Fruit fly (Drosophila melanogaster) whole organism, pupa: ENCODE measurements around the gene CG10353.

Experiments used
- CG10348 ChIP-seq: fragments of 200-800 bp; sonication (Bioruptor generic); IDR thresholded peaks from 2 replicates; pipeline ENCODE4 v1.3.6; 2022; ENCODE audit warnings: missing biosample characterization, missing genetic modification characterization
- CG12605 ChIP-seq: fragments of 200-800 bp; sonication (Bioruptor generic); IDR thresholded peaks from 2 replicates; pipeline ENCODE4 v1.3.6; 2022; ENCODE audit warnings: missing biosample characterization, missing genetic modification characterization
- CG17806 ChIP-seq: fragments of 200-800 bp; sonication (Bioruptor generic); optimal IDR thresholded peaks from 2 replicates; lab custom pipeline; 2018; ENCODE audit warnings: missing biosample characterization, mild to moderate bottlenecking, missing genetic modification characterization, moderate library complexity
- CG32121 ChIP-seq: fragments of 200-800 bp; sonication (Bioruptor generic); IDR thresholded peaks from 2 replicates; pipeline ENCODE4 v1.3.6; 2022; ENCODE audit warnings: missing biosample characterization, missing genetic modification characterization
- CG34367 ChIP-seq: fragments of 200-800 bp; sonication (Bioruptor generic); optimal IDR thresholded peaks from 2 replicates; lab custom pipeline; 2018; ENCODE audit warnings: missing biosample characterization, mild to moderate bottlenecking, missing genetic modification characterization
- CG4496 ChIP-seq: fragments of 200-800 bp; sonication (Bioruptor generic); IDR thresholded peaks from 3 replicates; pipeline ENCODE4 v1.3.6; 2022; ENCODE audit warnings: missing biosample characterization, missing genetic modification characterization
- CG8301 ChIP-seq: fragments of 200-800 bp; sonication (Bioruptor generic); optimal IDR thresholded peaks from 2 replicates; lab custom pipeline; 2018; ENCODE audit warnings: missing biosample characterization, mild to moderate bottlenecking, missing genetic modification characterization
- CG9948 ChIP-seq: fragments of 200-800 bp; sonication (Bioruptor generic); optimal IDR thresholded peaks from 2 replicates; lab custom pipeline; 2018; ENCODE audit warnings: missing biosample characterization, mild to moderate bottlenecking, missing genetic modification characterization, moderate library complexity
- EcR ChIP-seq: fragments of 200-800 bp; sonication (Bioruptor generic); optimal IDR thresholded peaks from 3 replicates; lab custom pipeline; 2019; ENCODE audit warnings: missing biosample characterization, missing genetic modification characterization, mild to moderate bottlenecking, moderate library complexity, missing genetic modification reagents
- Pif1B ChIP-seq: fragments of 200-800 bp; sonication (Bioruptor generic); optimal IDR thresholded peaks from 3 replicates; lab custom pipeline; 2016; ENCODE audit warnings: missing biosample characterization, missing genetic modification characterization
- Snoo ChIP-seq: fragments of 200-800 bp; sonication (Bioruptor generic); optimal IDR thresholded peaks from 3 replicates; lab custom pipeline; 2017; ENCODE audit warnings: missing biosample characterization, mild to moderate bottlenecking, missing genetic modification characterization, inconsistent platforms
- fd96Ca ChIP-seq: fragments of 200-800 bp; sonication (Bioruptor generic); IDR thresholded peaks from 3 replicates; pipeline ENCODE4 v1.3.6; 2022; ENCODE audit warnings: missing biosample characterization, missing genetic modification characterization
- rn ChIP-seq: fragments of 200-800 bp; sonication (Bioruptor generic); IDR thresholded peaks from 2 replicates; pipeline ENCODE4 v1.3.6; 2022; ENCODE audit warnings: missing biosample characterization, missing genetic modification characterization

DNA sequence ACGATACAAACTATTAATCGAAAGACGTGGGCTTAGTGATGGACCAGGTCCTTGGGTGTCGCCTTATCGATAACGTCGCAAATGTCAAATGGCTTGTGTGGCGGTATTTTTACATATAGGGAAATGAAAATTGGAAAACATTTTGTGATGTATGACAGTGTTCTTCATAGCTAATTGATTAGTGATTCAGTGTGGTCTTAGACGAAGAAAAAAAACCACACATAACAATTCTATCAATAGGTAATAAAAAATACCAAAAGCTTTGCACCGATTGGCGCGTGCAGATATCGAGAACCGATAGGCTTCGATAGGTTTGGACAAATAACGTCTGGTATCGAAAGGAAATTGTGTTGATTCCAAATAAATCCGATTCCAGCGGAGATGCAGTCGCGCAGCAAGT, 18.1 kb downstream of the CG10353 start, which contains the start of the genes Nrd1 and CG1847:
- TF ChIP-seq CG10348 (GFP tag; lab: Robert Waterston, UW) = no peak
- TF ChIP-seq CG34367 (tag; lab: Kevin White, UChicago) = no peak
- TF ChIP-seq CG9948 (tag; lab: Kevin White, UChicago) = no peak
- TF ChIP-seq CG4496 (GFP tag; lab: Robert Waterston, UW) = no peak
- no peak for TF ChIP-seq EcR (GFP tag; lab: Kevin White, UChicago)
- no peak for TF ChIP-seq Pif1B (GFP tag; lab: Kevin White, UChicago)
- no peak for TF ChIP-seq CG32121 (GFP tag; lab: Robert Waterston, UW)
- TF ChIP-seq CG12605 (GFP tag; lab: Robert Waterston, UW) = no peak
- TF ChIP-seq Snoo = no peak
- TF ChIP-seq CG8301 (tag; lab: Kevin White, UChicago) = no peak
- TF ChIP-seq fd96Ca (GFP tag; lab: Robert Waterston, UW) = no peak
- no peak for TF ChIP-seq rn (GFP tag; lab: Robert Waterston, UW)
- no peak for TF ChIP-seq CG17806
